Worm (Caenorhabditis elegans) whole organism, L4 larva: ENCODE data around the gene acs-18.

Source experiments
- T20F7.1 ChIP-seq: fragments of 200-800 bp; sonication (Bioruptor generic); optimal IDR thresholded peaks from 2 replicates; lab custom pipeline; 2018; ENCODE audit warnings: mild to moderate bottlenecking, missing genetic modification characterization, missing compliant biosample characterization
- T26A8.4 ChIP-seq: fragments of 200-800 bp; sonication (Bioruptor generic); IDR thresholded peaks from 2 replicates; pipeline ENCODE4 v1.3.6; 2022; ENCODE audit warnings: missing genetic modification characterization, missing compliant biosample characterization
- Y105C5A.15 ChIP-seq: fragments of 200-800 bp; sonication (Bioruptor generic); IDR thresholded peaks from 2 replicates; pipeline ENCODE4 v1.3.6; 2022; ENCODE audit warnings: missing genetic modification characterization, missing compliant biosample characterization
- Y5F2A.4 ChIP-seq: fragments of 200-800 bp; sonication (Bioruptor generic); optimal IDR thresholded peaks from 2 replicates; lab custom pipeline; 2018; ENCODE audit warnings: mild to moderate bottlenecking, missing genetic modification characterization, missing compliant biosample characterization
- aha-1 ChIP-seq: fragments of 150-350 bp; peaks from one replicate; lab custom pipeline; 2014; ENCODE audit warnings: missing biosample characterization, missing genetic modification characterization
- ama-1 ChIP-seq: fragments of 150-350 bp; optimal IDR thresholded peaks from 2 replicates; lab custom pipeline; 2014; ENCODE audit warnings: inconsistent platforms, mixed read lengths
- arid-1 ChIP-seq: fragments of 200-800 bp; sonication (Bioruptor generic); conservative IDR thresholded peaks from 2 replicates; pipeline ENCODE4 v1.3.6; 2022; ENCODE audit warnings: missing genetic modification reagents, missing genetic modification characterization, missing compliant biosample characterization
- attf-4 ChIP-seq: sonication (generic microtip); optimal IDR thresholded peaks from 3 replicates; lab custom pipeline; 2017; ENCODE audit warnings: missing biosample characterization, missing genetic modification characterization
- ceh-20 ChIP-seq: fragments of 200-800 bp; sonication (Bioruptor generic); IDR thresholded peaks from 2 replicates; pipeline ENCODE4 v1.3.6; 2022; ENCODE audit warnings: missing genetic modification reagents, missing genetic modification characterization, missing compliant biosample characterization
- ceh-28 ChIP-seq: fragments of 150-350 bp; optimal IDR thresholded peaks from 2 replicates; lab custom pipeline; 2014; ENCODE audit warnings: missing biosample characterization, missing genetic modification reagents, missing genetic modification characterization
- ceh-32 ChIP-seq: sonication (generic microtip); optimal IDR thresholded peaks from 2 replicates; lab custom pipeline; 2016; ENCODE audit warnings: mild to moderate bottlenecking, missing genetic modification characterization, missing compliant biosample characterization; ENCODE audit not compliant: poor library complexity
- ceh-44 ChIP-seq: fragments of 200-800 bp; sonication (Bioruptor generic); IDR thresholded peaks from 2 replicates; pipeline ENCODE4 v1.3.6; 2022; ENCODE audit warnings: missing genetic modification reagents, missing genetic modification characterization, missing compliant biosample characterization
- ceh-62 ChIP-seq: sonication (generic microtip); optimal IDR thresholded peaks from 2 replicates; lab custom pipeline; 2017; ENCODE audit warnings: missing biosample characterization, missing genetic modification characterization
- ceh-82 ChIP-seq: sonication (generic microtip); optimal IDR thresholded peaks from 2 replicates; lab custom pipeline; 2017; ENCODE audit warnings: missing biosample characterization, missing genetic modification characterization
- dmd-8 ChIP-seq: fragments of 200-800 bp; sonication (Bioruptor generic); IDR thresholded peaks from 2 replicates; pipeline ENCODE4 v1.3.6; 2022; ENCODE audit warnings: missing genetic modification characterization, missing compliant biosample characterization
- dmd-9 ChIP-seq: fragments of 200-800 bp; sonication (Bioruptor generic); IDR thresholded peaks from 2 replicates; pipeline ENCODE4 v1.3.6; 2022; ENCODE audit warnings: missing genetic modification reagents, missing genetic modification characterization, missing compliant biosample characterization
- dpl-1 ChIP-seq: fragments of 150-350 bp; optimal IDR thresholded peaks from 2 replicates; lab custom pipeline; 2014; ENCODE audit warnings: missing biosample characterization, missing genetic modification reagents, missing genetic modification characterization
- hif-1 ChIP-seq, 2 experiments: sonication (generic microtip); optimal IDR thresholded peaks; 2 replicates each; lab custom pipeline; 2016 to 2017; ENCODE audit warnings: missing compliant biosample characterization in 2 of 2, missing genetic modification characterization in 2 of 2, missing genetic modification reagents in 2 of 2, missing genotype in 2 of 2, mild to moderate bottlenecking in 1 of 2
- lim-7 ChIP-seq: fragments of 200-800 bp; sonication (Bioruptor generic); IDR thresholded peaks from 2 replicates; pipeline ENCODE4 v1.3.6; 2022; ENCODE audit warnings: missing genetic modification characterization, missing compliant biosample characterization
- lin-1 ChIP-seq: fragments of 200-800 bp; sonication (Bioruptor generic); IDR thresholded peaks from 2 replicates; pipeline ENCODE4 v1.3.6; 2022; ENCODE audit warnings: missing genetic modification reagents, missing genetic modification characterization, missing compliant biosample characterization
- lin-38 ChIP-seq: fragments of 200-800 bp; sonication (Bioruptor generic); IDR thresholded peaks from 2 replicates; pipeline ENCODE4 v1.3.6; 2022; ENCODE audit warnings: missing genetic modification reagents, missing genetic modification characterization, missing compliant biosample characterization
- madf-5 ChIP-seq, 2 experiments: fragments of 200-800 bp; sonication (Bioruptor generic); IDR thresholded peaks; 2 replicates each; pipeline ENCODE4 v1.3.6; 2022; ENCODE audit warnings: missing compliant biosample characterization in 2 of 2, missing genetic modification characterization in 2 of 2
- mep-1 ChIP-seq: fragments of 150-350 bp; sonication (generic microtip); optimal IDR thresholded peaks from 3 replicates; lab custom pipeline; 2014; ENCODE audit warnings: missing biosample characterization, missing genetic modification characterization
- mxl-3 ChIP-seq: fragments of 200-800 bp; sonication (Bioruptor generic); optimal IDR thresholded peaks from 2 replicates; lab custom pipeline; 2018; ENCODE audit warnings: mild to moderate bottlenecking, missing genetic modification characterization, missing compliant biosample characterization
- nhr-25 ChIP-seq: sonication (generic microtip); optimal IDR thresholded peaks from 2 replicates; lab custom pipeline; 2017; ENCODE audit warnings: missing genetic modification characterization, mild to moderate bottlenecking, missing compliant biosample characterization, antibody characterized with exemption, moderate library complexity, borderline replicate concordance; ENCODE audit not compliant: insufficient read depth
- nhr-42 ChIP-seq: fragments of 200-800 bp; sonication (Bioruptor generic); IDR thresholded peaks from 2 replicates; pipeline ENCODE4 v1.3.6; 2022; ENCODE audit warnings: missing genetic modification characterization, missing compliant biosample characterization
- nhr-77 ChIP-seq: fragments of 150-350 bp; optimal IDR thresholded peaks from 2 replicates; lab custom pipeline; 2014; ENCODE audit warnings: missing biosample characterization, missing genetic modification characterization
- pqm-1 ChIP-seq: sonication (generic microtip); optimal IDR thresholded peaks from 2 replicates; lab custom pipeline; 2017; ENCODE audit warnings: missing biosample characterization, missing genetic modification characterization
- spr-1 ChIP-seq: sonication (generic microtip); optimal IDR thresholded peaks from 2 replicates; lab custom pipeline; 2016; ENCODE audit warnings: mild to moderate bottlenecking, missing genetic modification characterization, missing compliant biosample characterization
- unc-39 ChIP-seq: sonication (generic microtip); optimal IDR thresholded peaks from 2 replicates; lab custom pipeline; 2017; ENCODE audit warnings: missing biosample characterization, missing genetic modification characterization
- zfp-2 ChIP-seq: sonication (generic microtip); optimal IDR thresholded peaks from 2 replicates; lab custom pipeline; 2016; ENCODE audit warnings: mild to moderate bottlenecking, missing genetic modification characterization, missing compliant biosample characterization
- zfp-3 ChIP-seq: fragments of 200-800 bp; sonication (Bioruptor generic); conservative IDR thresholded peaks from 2 replicates; pipeline ENCODE4 v1.3.6; 2022; ENCODE audit warnings: missing genetic modification reagents, missing genetic modification characterization, missing compliant biosample characterization
- ztf-7 ChIP-seq: fragments of 150-350 bp; optimal IDR thresholded peaks from 2 replicates; lab custom pipeline; 2014; ENCODE audit warnings: missing biosample characterization, missing genetic modification characterization

acs-18 gene

DNA sequence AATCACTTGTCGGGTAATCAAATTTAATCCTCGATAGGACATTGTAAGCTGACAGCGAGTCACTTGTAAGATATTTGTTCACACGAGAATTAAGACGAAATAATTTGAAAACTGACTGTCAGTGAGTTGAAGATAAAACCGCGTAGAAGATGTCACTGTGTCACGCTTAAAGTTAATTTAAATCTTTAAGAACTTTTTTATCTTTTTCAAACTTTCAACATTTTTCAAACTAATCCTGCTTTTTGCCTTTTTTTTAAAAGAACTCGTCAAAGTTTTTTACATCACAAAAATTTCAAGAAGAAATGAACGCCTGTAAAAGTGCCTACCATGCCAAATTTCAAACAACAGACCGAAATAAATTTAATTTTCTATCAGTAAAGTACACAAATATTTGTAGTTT lies at the start of gene acs-18:
acs-18 (minus strand) TSS at position 101 of the 400 bp plus-strand sequence.
- TF ChIP-seq lin-1 (GFP tag; lab: Robert Waterston, UW) (no peak), lim-7 (no peak)

- no peak for TF ChIP-seq ceh-44 (GFP tag; lab: Robert Waterston, UW)
- no peak for TF ChIP-seq madf-5 (GFP tag; IDR thresholded peaks at IDR 0.05; lab: Robert Waterston, UW)
- TF ChIP-seq spr-1 (tag; lab: Kevin White, UChicago): no peak
- TF ChIP-seq mxl-3 (GFP tag; lab: Kevin White, UChicago): no peak
- no peak for TF ChIP-seq unc-39 (tag; lab: Kevin White, UChicago)
- no peak for TF ChIP-seq T26A8.4
- no peak for TF ChIP-seq dmd-9
- no peak for TF ChIP-seq arid-1
- TF ChIP-seq ama-1: no peak
- TF ChIP-seq nhr-25: no peak
- TF ChIP-seq Y5F2A.4 (GFP tag; lab: Kevin White, UChicago): no peak
- no peak for TF ChIP-seq dmd-8 (GFP tag; lab: Robert Waterston, UW)
- no peak for TF ChIP-seq lim-7
- no peak for TF ChIP-seq hif-1 (tag; optimal IDR thresholded peaks at IDR 0.05; lab: Kevin White, UChicago)
- no peak for TF ChIP-seq mep-1
- no peak for TF ChIP-seq nhr-42
- TF ChIP-seq lin-38: no peak
- no peak for TF ChIP-seq zfp-2 (tag; lab: Kevin White, UChicago)
- TF ChIP-seq ztf-7: no peak
- no peak for TF ChIP-seq aha-1 (tag; lab: Kevin White, UChicago)
These were observed 46.9 kb upstream of the acs-18 start, which contains the start of gene ugt-59 for ce11 chrIV:10360336-10360735. Gene ugt-59, plus strand, starts transcription at chrIV:10360636.

DNA sequence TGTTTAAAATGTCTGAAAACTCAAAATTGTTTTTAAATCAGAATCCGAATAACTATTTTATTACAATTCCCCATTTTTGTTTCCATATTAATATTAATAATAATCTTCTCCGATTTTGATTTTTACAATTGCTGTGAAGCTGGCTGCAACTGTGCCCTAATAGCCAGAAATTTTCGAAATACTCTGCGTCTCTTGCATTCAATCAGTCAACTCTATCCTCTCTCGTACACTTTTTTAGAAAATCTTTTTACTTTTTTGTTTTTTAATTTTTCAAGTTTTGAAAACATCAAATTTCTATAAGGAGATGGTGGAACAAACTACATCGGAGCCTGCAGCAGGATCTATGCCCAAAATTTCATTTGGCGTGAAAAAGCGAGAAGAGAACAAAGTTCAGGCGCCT lies 44.4 kb upstream of the acs-18 start, which contains the start of gene gkow-1:
gkow-1 (plus strand) TSS at position 301 of the 400 bp plus-strand sequence.
- no peak for TF ChIP-seq zfp-2 (tag; lab: Kevin White, UChicago)

ce11 chrIV:10357072-10357471 lies 43.6 kb upstream of the acs-18 start, which contains the start of gene R11A8.1:
Gene R11A8.1, minus strand, starts transcription at chrIV:10357172.
- TF ChIP-seq dpl-1 (GFP tag; lab: Kevin White, UChicago) (no peak), ceh-82 (tag; lab: Kevin White, UChicago) (no peak), nhr-25 (no peak), attf-4 (tag; lab: Kevin White, UChicago) (no peak), ceh-44 (GFP tag; lab: Robert Waterston, UW) (no peak), ceh-32 (tag; lab: Kevin White, UChicago) (no peak), pqm-1 (tag; lab: Kevin White, UChicago) (no peak), hif-1 (tag; optimal IDR thresholded peaks at IDR 0.05; lab: Kevin White, UChicago) (no peak), ceh-28 (tag; lab: Kevin White, UChicago) (no peak), nhr-77 (tag; lab: Kevin White, UChicago) (no peak), ceh-62 (tag; lab: Kevin White, UChicago) (no peak), zfp-3 (GFP tag; lab: Robert Waterston, UW) (no peak)

DNA sequence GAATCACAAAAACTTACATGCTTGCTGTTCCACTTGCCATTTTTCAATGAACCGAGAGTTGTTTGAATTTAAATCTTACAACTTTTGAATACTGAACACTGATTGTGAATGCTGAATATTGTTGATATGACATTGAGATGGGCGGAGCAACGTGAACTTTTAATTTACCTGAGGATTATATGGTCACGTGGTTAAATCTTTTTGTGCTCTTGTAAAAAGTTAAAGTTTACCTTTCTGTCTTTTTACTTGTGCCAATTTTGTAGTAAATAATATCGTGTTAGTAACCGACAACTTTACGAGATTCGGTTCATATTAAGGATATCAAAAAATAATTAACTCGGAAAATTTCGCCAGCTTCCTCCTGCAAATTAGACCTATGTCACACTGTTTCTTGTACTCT lies 38.8 kb upstream of the acs-18 start, which contains the start of gene Y43C5B.2:
Y43C5B.2 (minus strand) TSS at position 101 of the 400 bp plus-strand sequence.
- TF ChIP-seq ceh-20 (GFP tag; lab: Robert Waterston, UW) (no peak), ceh-62 (tag; lab: Kevin White, UChicago) (no peak), ztf-7 (no peak), mep-1 (no peak), Y105C5A.15 (GFP tag; lab: Robert Waterston, UW) (no peak), lim-7 (no peak), T20F7.1 (no peak)
